Worm (Caenorhabditis elegans): Measurements from ENCODE around the gene gem-4.
A peak's percentile ranks its signal among the peaks of the same experiment; 100 is the strongest.

The gem-4 gene

DNA sequence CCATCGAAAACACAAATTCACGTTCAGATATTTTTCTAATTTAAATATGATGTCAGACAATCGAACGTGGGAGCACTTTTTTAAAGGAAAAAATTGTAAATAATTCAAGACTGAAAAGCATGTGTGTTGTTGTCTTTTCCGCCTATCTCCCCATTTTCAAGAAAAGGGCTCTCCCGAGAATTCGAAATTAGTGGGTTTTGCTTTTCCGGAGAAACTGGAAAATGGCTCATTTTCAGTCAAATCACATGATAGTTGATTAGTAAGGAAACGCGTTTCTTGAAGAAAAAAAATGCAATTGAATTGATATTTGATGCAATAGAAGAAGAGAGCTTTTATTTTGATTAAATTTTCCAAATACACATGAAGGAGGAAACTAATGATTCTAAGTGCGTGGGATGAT lies 14.4 kb downstream of the gem-4 start:
- TF ChIP-seq unc-39 (tag; optimal IDR thresholded peaks at IDR 0.05) = no peak
- TF ChIP-seq mdl-1 (tag; optimal IDR thresholded peaks at IDR 0.05) = no peak
- no peak for TF ChIP-seq ceh-82 (tag; optimal IDR thresholded peaks at IDR 0.05)
- TF ChIP-seq ceh-16 (tag; optimal IDR thresholded peaks at IDR 0.05) = no peak
- TF ChIP-seq daf-12 (tag; optimal IDR thresholded peaks at IDR 0.05) = no peak
- TF ChIP-seq egl-5 (tag; optimal IDR thresholded peaks at IDR 0.05) = no peak
- no peak for TF ChIP-seq nhr-28 (tag; optimal IDR thresholded peaks at IDR 0.05)
- TF ChIP-seq lin-39 (tag; optimal IDR thresholded peaks at IDR 0.05) = no peak
- TF ChIP-seq ztf-11 (tag; optimal IDR thresholded peaks at IDR 0.05) = no peak
- TF ChIP-seq ceh-9 (tag; optimal IDR thresholded peaks at IDR 0.05) = no peak
- TF ChIP-seq pha-4 (tag; optimal IDR thresholded peaks at IDR 0.05) = no peak
- no peak for TF ChIP-seq nhr-12 (tag; optimal IDR thresholded peaks at IDR 0.05)
- no peak for TF ChIP-seq zag-1 (tag; optimal IDR thresholded peaks at IDR 0.05)
- TF ChIP-seq fkh-10 (GFP tag; optimal IDR thresholded peaks at IDR 0.05) = no peak
- no peak for TF ChIP-seq nhr-25 (tag; optimal IDR thresholded peaks at IDR 0.05)
- TF ChIP-seq ceh-28 (tag; optimal IDR thresholded peaks at IDR 0.05) = no peak
- TF ChIP-seq lin-15B (tag; optimal IDR thresholded peaks at IDR 0.05) = no peak
- no peak for TF ChIP-seq nhr-77 (tag; optimal IDR thresholded peaks at IDR 0.05)

DNA sequence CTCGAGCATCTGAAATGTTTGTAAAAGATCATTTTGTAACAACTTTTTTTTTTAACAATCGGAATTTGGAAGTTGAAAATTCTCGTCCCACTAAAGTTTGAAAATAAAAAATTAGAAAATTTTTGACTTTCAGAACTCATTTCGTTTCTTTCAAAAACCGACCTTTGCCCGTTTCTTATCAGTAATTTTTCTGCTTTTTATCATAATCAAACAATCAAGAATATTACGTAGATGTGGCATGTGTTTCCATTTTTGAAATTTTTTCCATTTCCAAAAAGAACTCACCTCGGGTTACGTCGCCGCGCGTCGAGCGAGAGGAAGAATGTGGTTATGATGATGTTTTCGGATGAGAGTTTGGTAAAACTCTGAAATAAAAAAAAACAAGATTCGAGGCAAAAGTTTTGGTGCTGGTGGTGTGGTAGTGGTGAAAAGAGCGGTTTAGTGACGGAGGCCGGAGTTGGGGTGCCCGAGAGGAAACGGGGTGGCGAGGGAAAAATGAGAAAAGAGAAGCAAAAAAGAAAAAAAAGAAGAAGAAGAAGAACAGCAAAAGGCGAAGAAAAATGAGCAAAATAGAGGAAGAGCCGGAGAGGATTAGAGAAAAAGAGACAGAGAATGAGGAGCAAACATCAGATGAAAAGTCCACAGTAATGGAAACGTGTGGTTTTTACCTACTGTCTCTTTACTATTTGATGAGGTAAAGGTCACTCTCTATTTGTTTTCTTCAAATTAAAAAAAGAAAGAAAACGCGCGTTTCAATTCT lies 15.4 kb downstream of the gem-4 start, which contains the start of gene T12A7.2:
Gene T12A7.2, minus strand, starts transcription at position 412 of the 760 bp plus-strand sequence.
- TF ChIP-seq unc-62 (GFP tag; optimal IDR thresholded peaks at IDR 0.05) (no peak), nfya-1 (tag; optimal IDR thresholded peaks at IDR 0.05; ENCODE audit: insufficient read depth) (peak; percentile 27), nhr-77 (tag; optimal IDR thresholded peaks at IDR 0.05) (no peak), pha-4 (tag; optimal IDR thresholded peaks at IDR 0.05) (peak; percentile 68), elt-2 (tag; optimal IDR thresholded peaks at IDR 0.05) (peak; percentile 80), pqm-1 (tag; optimal IDR thresholded peaks at IDR 0.05) (peak; percentile 32)

DNA sequence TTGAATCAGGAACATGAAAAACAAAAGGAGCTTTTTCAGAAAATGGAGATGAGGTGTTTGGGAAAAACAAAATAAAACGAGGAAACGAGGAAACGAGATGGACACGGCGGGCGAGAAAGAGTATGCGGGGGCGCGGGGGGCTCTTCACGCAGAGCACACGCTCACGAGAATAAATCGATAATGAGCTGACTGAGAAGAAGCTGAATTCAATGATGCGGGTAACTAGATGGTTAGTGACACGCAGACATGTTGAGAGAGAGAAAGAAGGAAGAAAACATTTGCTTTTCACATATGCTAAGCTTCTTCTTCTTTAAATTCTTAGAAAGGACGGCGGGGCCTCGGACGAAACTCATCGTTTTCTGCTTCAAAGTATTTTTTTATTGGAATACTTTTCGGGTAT lies 20.1 kb downstream of the gem-4 start:
- no peak for TF ChIP-seq ZK546.5 (tag; optimal IDR thresholded peaks at IDR 0.05)
- peak; percentile 57 for TF ChIP-seq lin-39 (tag; optimal IDR thresholded peaks at IDR 0.05)
- TF ChIP-seq nhr-11 (tag; optimal IDR thresholded peaks at IDR 0.05) = peak; percentile 4
- TF ChIP-seq nfya-1 (tag; optimal IDR thresholded peaks at IDR 0.05; ENCODE audit: insufficient read depth) = peak; percentile 57
- no peak for TF ChIP-seq nhr-67 (tag; optimal IDR thresholded peaks at IDR 0.05)
- TF ChIP-seq ceh-82 (tag; optimal IDR thresholded peaks at IDR 0.05) = no peak
- TF ChIP-seq nhr-43 (tag; optimal IDR thresholded peaks at IDR 0.05; ENCODE audit: poor library complexity, severe bottlenecking) = no peak
- TF ChIP-seq snpc-4 (tag; optimal IDR thresholded peaks at IDR 0.05) = peak; percentile 18
- TF ChIP-seq egl-5 (tag; optimal IDR thresholded peaks at IDR 0.05) = peak; percentile 57
- peak; percentile 38 for TF ChIP-seq skn-1 (tag; optimal IDR thresholded peaks at IDR 0.05)
- no peak for TF ChIP-seq nhr-237 (tag; optimal IDR thresholded peaks at IDR 0.05)
- TF ChIP-seq ceh-28 (tag; optimal IDR thresholded peaks at IDR 0.05) = peak; percentile 82
- TF ChIP-seq ceh-9 (tag; optimal IDR thresholded peaks at IDR 0.05) = no peak
- TF ChIP-seq nhr-25 (tag; optimal IDR thresholded peaks at IDR 0.05) = no peak
- TF ChIP-seq fkh-10 (GFP tag; optimal IDR thresholded peaks at IDR 0.05) = peak; percentile 71
- peak; percentile 49 for TF ChIP-seq sea-2 (GFP tag; optimal IDR thresholded peaks at IDR 0.05)
- TF ChIP-seq mdl-1 (tag; optimal IDR thresholded peaks at IDR 0.05) = no peak
- TF ChIP-seq hmg-11 (tag; optimal IDR thresholded peaks at IDR 0.05) = peak; percentile 57
- TF ChIP-seq elt-3 (tag; optimal IDR thresholded peaks at IDR 0.05) = no peak
- peak; percentile 40 for TF ChIP-seq lin-15B (tag; optimal IDR thresholded peaks at IDR 0.05)

DNA sequence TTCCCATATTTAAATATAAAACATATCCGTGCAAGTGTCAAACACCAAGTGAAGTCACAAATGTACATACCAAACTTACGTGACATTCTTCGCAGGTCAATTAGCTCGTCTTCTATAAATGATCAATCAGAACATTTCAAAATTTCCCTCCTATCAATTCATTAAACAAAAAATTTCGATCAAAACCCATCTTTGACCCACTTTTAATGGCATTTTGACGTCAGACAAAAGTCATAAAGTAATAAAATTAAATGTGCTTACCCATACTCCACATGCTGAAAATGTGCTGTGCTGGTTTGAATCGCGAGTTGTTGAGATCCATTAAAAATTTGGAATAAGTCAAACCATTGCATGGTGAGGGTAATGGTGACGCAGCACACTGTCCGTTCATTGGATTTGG lies 24.3 kb downstream of the gem-4 start:
- no peak for TF ChIP-seq nhr-23 (tag; optimal IDR thresholded peaks at IDR 0.05)
- TF ChIP-seq egl-27 (tag; optimal IDR thresholded peaks at IDR 0.05) = no peak
- TF ChIP-seq zag-1 (tag; optimal IDR thresholded peaks at IDR 0.05) = no peak
- TF ChIP-seq mml-1 (tag; optimal IDR thresholded peaks at IDR 0.05) = no peak
- TF ChIP-seq pqm-1 (tag; optimal IDR thresholded peaks at IDR 0.05) = peak; percentile 38
- peak; percentile 63 for TF ChIP-seq elt-2 (tag; optimal IDR thresholded peaks at IDR 0.05)

Measured in whole organism, L3 larva.